Worm (Caenorhabditis elegans) whole organism, L4/young adult: Measurements from ENCODE around the gene F09F9.2.

ENCODE experiments used
- dao-5 ChIP-seq: sonication (generic microtip); optimal IDR thresholded peaks from 2 replicates; lab custom pipeline; 2016; ENCODE audit warnings: missing genotype, missing genetic modification characterization, moderate library complexity, missing compliant biosample characterization
- him-1 ChIP-seq: sonication (generic microtip); optimal IDR thresholded peaks from 2 replicates; lab custom pipeline; 2016; ENCODE audit warnings: missing genotype, missing genetic modification reagents, missing genetic modification characterization, missing compliant biosample characterization

DNA sequence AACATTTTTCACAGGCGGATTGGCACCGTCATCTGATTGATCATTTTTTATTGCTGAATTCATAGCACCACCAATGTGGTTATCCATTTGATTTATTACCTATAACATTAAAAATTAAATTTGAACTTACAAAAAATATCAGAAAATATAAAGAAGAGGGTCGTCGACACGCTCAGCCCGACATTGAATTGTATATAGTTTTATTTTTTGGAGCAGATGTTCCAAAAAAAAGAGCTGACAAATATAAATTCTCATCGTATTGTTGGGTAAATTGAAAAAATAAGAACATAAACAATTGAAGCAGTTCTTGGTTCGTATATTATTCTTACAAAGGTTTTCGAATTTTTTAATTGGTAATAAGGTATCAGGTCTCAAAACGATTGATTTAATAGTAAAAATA is 6.8 kb downstream of the F09F9.2 start, which contains the start of gene R02E4.1:
- TF ChIP-seq dao-5 (tag; lab: Kevin White, UChicago), result no peak
- TF ChIP-seq him-1 (tag; lab: Kevin White, UChicago), result no peak
